Worm (Caenorhabditis elegans) whole organism, late embryonic: Measurements from ENCODE around the gene pgl-1.

Experiments
- ahr-1 ChIP-seq: sonication (generic microtip); optimal IDR thresholded peaks from 2 replicates; lab custom pipeline; 2016; ENCODE audit warnings: missing genetic modification characterization, missing compliant biosample characterization
- tbx-2 ChIP-seq: sonication (generic microtip); optimal IDR thresholded peaks from 2 replicates; lab custom pipeline; 2016; ENCODE audit warnings: missing genetic modification characterization, missing compliant biosample characterization

DNA sequence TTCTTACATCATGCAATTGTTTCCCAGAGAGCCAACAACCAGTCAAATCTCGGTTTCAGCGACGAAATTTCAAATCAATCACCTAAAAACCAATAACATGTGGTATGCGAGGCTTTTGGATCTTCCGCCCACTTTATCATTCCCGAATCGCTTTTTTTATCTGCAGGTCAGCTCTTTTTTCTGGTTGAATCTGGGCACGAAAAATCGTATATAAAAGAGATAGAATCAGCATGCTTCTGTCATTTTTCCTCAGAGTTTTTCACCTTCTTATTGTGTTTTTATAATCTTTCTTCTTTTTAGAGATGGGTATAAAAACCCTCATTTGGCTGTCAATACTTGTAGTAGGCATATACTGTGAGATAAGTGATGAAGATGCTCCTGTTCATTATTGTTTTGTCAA, 26.2 kb upstream of the pgl-1 start, which contains the start of gene cht-3:
- TF ChIP-seq ahr-1 (tag; lab: Kevin White, UChicago) (no peak), tbx-2 (tag; lab: Kevin White, UChicago) (no peak)
